In the genomic region with DNA sequence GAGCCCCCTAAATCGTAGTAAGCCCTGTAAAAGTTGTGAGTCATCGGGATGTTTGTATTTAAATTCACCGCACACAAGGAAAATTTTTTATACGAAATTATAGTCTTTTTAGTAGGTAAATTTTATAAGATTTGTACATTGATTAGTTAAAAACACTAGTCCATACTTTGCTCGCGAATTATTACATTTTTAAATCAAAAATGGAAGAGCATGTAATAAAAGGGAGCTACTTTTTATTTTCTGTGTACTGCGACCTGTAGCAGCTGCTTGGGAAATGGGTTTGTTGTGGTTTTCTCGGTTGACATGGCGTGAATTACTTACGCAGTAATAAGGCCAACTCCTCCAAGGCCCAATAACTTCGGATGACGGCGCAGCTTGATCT, we compare ENCODE assay signal across 5 fruit fly cellular contexts.
TF ChIP-seq lines count a peak whose summit lies in the region.

No protein-coding gene starts in this region.

- no peak for TF ChIP-seq CTCF in whole organism, embryonic (GFP tag; optimal IDR thresholded peaks at IDR 0.05; lab: Kevin White, UChicago)

TF ChIP-seq in whole organism, adult, 20 proteins besides CTCF, POLR2A, EP300 and RAD21:
- peak; percentile 11 for TF ChIP-seq tj (GFP tag; optimal IDR thresholded peaks at IDR 0.05; lab: Kevin White, UChicago)
- peak; percentile 30 for TF ChIP-seq CG14711 (tag; optimal IDR thresholded peaks at IDR 0.05; lab: Kevin White, UChicago)
- TF ChIP-seq cic (GFP tag; optimal IDR thresholded peaks at IDR 0.05; lab: Kevin White, UChicago): no peak
- peak; percentile 83 for TF ChIP-seq kay (GFP tag; lab: Kevin White, UChicago; ENCODE audit: borderline replicate concordance)

TF ChIP-seq in whole organism, embryonic, 481 proteins besides CTCF, POLR2A, EP300 and RAD21 (continues in another document):
- TF ChIP-seq CG7928 (GFP tag; optimal IDR thresholded peaks at IDR 0.05; lab: Kevin White, UChicago) (no peak), dpn (GFP tag; optimal IDR thresholded peaks at IDR 0.05; lab: Kevin White, UChicago) (peak in 1 of 2 experiments; percentile 31), CG12942 (GFP tag; optimal IDR thresholded peaks at IDR 0.05; lab: Kevin White, UChicago) (peak; percentile 19), CG14014 (GFP tag; IDR thresholded peaks at IDR 0.05; lab: Robert Waterston, UW) (peak; percentile 37; the same call in 1 of the 2 replicates), ken (GFP tag; IDR thresholded peaks at IDR 0.05; lab: Robert Waterston, UW) (no peak), CG7372 (GFP tag; IDR thresholded peaks at IDR 0.05; lab: Robert Waterston, UW) (peak; percentile 57; the same call in 1 of the 2 replicates), tgo (GFP tag; IDR thresholded peaks at IDR 0.05; lab: Robert Waterston, UW) (peak; percentile 53; the same call in 2 of the 3 replicates), NC2β (GFP tag; optimal IDR thresholded peaks at IDR 0.05; lab: Kevin White, UChicago) (peak; percentile 24), CG7839 (tag; optimal IDR thresholded peaks at IDR 0.05; lab: Kevin White, UChicago) (peak; percentile 33), Vsx1 (GFP tag; optimal IDR thresholded peaks at IDR 0.05; lab: Kevin White, UChicago) (no peak), Fer3 (tag; optimal IDR thresholded peaks at IDR 0.05; lab: Kevin White, UChicago) (no peak), Hmr (GFP tag; optimal IDR thresholded peaks at IDR 0.05; lab: Kevin White, UChicago) (peak; percentile 16), en (GFP tag; optimal IDR thresholded peaks at IDR 0.05; lab: Kevin White, UChicago) (no peak), CG9609 (GFP tag; optimal IDR thresholded peaks at IDR 0.05; lab: Kevin White, UChicago) (peak; percentile 6), CG4707 (GFP tag; optimal IDR thresholded peaks at IDR 0.05; lab: Kevin White, UChicago) (no peak), ssp (GFP tag; IDR thresholded peaks at IDR 0.05; lab: Robert Waterston, UW) (peak; percentile 30; the same call in 1 of the 2 replicates), NC2α (GFP tag; optimal IDR thresholded peaks at IDR 0.05; lab: Kevin White, UChicago) (no peak), CG12219 (GFP tag; optimal IDR thresholded peaks at IDR 0.05; lab: Kevin White, UChicago) (peak; percentile 10), CG6813 (GFP tag; optimal IDR thresholded peaks at IDR 0.05; lab: Kevin White, UChicago) (no peak), pum (GFP tag; optimal IDR thresholded peaks at IDR 0.05; lab: Kevin White, UChicago) (peak; percentile 21)

TF ChIP-seq in whole organism, prepupa, 60 proteins besides CTCF, POLR2A, EP300 and RAD21 (continues in another document):
- TF ChIP-seq esn (GFP tag; optimal IDR thresholded peaks at IDR 0.05; lab: Kevin White, UChicago): peak; percentile 54
- peak in 1 of 2 experiments; percentile 28 for TF ChIP-seq salr (GFP tag; optimal IDR thresholded peaks at IDR 0.05; lab: Kevin White, UChicago)
- TF ChIP-seq Sox15 (GFP tag; optimal IDR thresholded peaks at IDR 0.05; lab: Kevin White, UChicago): no peak
- TF ChIP-seq Sox14 (GFP tag; optimal IDR thresholded peaks at IDR 0.05; lab: Kevin White, UChicago): peak; percentile 51
- TF ChIP-seq Ets96B (tag; optimal IDR thresholded peaks at IDR 0.05; lab: Kevin White, UChicago): peak; percentile 58
- TF ChIP-seq fd85E (GFP tag; optimal IDR thresholded peaks at IDR 0.05; lab: Kevin White, UChicago): no peak
- peak; percentile 23 for TF ChIP-seq topi (GFP tag; optimal IDR thresholded peaks at IDR 0.05; lab: Kevin White, UChicago)
- TF ChIP-seq Sox102F (GFP tag; optimal IDR thresholded peaks at IDR 0.05; lab: Kevin White, UChicago): peak; percentile 5
- TF ChIP-seq Met (GFP tag; optimal IDR thresholded peaks at IDR 0.05; lab: Kevin White, UChicago): no peak
- TF ChIP-seq svp (GFP tag; lab: Kevin White, UChicago): no peak
- peak; percentile 55 for TF ChIP-seq CG8632 (GFP tag; optimal IDR thresholded peaks at IDR 0.05; lab: Kevin White, UChicago)
- peak; percentile 39 for TF ChIP-seq Smox (GFP tag; optimal IDR thresholded peaks at IDR 0.05; lab: Kevin White, UChicago)
- peak; percentile 29 for TF ChIP-seq cyc (GFP tag; optimal IDR thresholded peaks at IDR 0.05; lab: Kevin White, UChicago)
- peak; percentile 83 for TF ChIP-seq Eip78C (GFP tag; lab: Kevin White, UChicago)
- TF ChIP-seq CG3032 (tag; optimal IDR thresholded peaks at IDR 0.05; lab: Kevin White, UChicago): peak; percentile 7
- no peak for TF ChIP-seq CG11294 (GFP tag; IDR thresholded peaks at IDR 0.05; lab: Robert Waterston, UW)
- TF ChIP-seq acj6 (GFP tag; optimal IDR thresholded peaks at IDR 0.05; lab: Kevin White, UChicago): peak; percentile 73
- no peak for TF ChIP-seq CG7368 (GFP tag; optimal IDR thresholded peaks at IDR 0.05; lab: Kevin White, UChicago)
- TF ChIP-seq CG3919 (GFP tag; optimal IDR thresholded peaks at IDR 0.05; lab: Kevin White, UChicago): peak; percentile 43
- TF ChIP-seq CG16779 (tag; optimal IDR thresholded peaks at IDR 0.05; lab: Kevin White, UChicago): no peak
- peak; percentile 77 for TF ChIP-seq CG8119 (GFP tag; IDR thresholded peaks at IDR 0.05; lab: Robert Waterston, UW)
- no peak for TF ChIP-seq Ets21C (GFP tag; optimal IDR thresholded peaks at IDR 0.05; lab: Kevin White, UChicago)

TF ChIP-seq in whole organism, pupa, 21 proteins besides CTCF, POLR2A, EP300 and RAD21:
- peak; percentile 61; the same call in 1 of the 3 replicates for TF ChIP-seq fd96Ca (GFP tag; IDR thresholded peaks at IDR 0.05; lab: Robert Waterston, UW)
- TF ChIP-seq CG12605 (GFP tag; IDR thresholded peaks at IDR 0.05; lab: Robert Waterston, UW): peak; percentile 54
- no peak for TF ChIP-seq CG13204 (GFP tag; optimal IDR thresholded peaks at IDR 0.05; lab: Kevin White, UChicago)
- TF ChIP-seq D1 (tag; optimal IDR thresholded peaks at IDR 0.05; lab: Kevin White, UChicago): no peak
- no peak for TF ChIP-seq CG10348 (GFP tag; IDR thresholded peaks at IDR 0.05; lab: Robert Waterston, UW)
- no peak for TF ChIP-seq EcR (GFP tag; optimal IDR thresholded peaks at IDR 0.05; lab: Kevin White, UChicago)
- TF ChIP-seq CG9948 (tag; optimal IDR thresholded peaks at IDR 0.05; lab: Kevin White, UChicago): peak; percentile 37
- peak; percentile 46 for TF ChIP-seq CG17806 (tag; optimal IDR thresholded peaks at IDR 0.05; lab: Kevin White, UChicago)
- no peak for TF ChIP-seq rn (GFP tag; IDR thresholded peaks at IDR 0.05; lab: Robert Waterston, UW)
- TF ChIP-seq CG15710 (tag; optimal IDR thresholded peaks at IDR 0.05; lab: Kevin White, UChicago): peak; percentile 48
- TF ChIP-seq Pif1A (GFP tag; optimal IDR thresholded peaks at IDR 0.05; lab: Kevin White, UChicago): peak; percentile 57
- TF ChIP-seq Pif1B (GFP tag; optimal IDR thresholded peaks at IDR 0.05; lab: Kevin White, UChicago): peak; percentile 17
- peak; percentile 19 for TF ChIP-seq CG34367 (tag; optimal IDR thresholded peaks at IDR 0.05; lab: Kevin White, UChicago)
- TF ChIP-seq CG4496 (GFP tag; IDR thresholded peaks at IDR 0.05; lab: Robert Waterston, UW): peak; percentile 74
- TF ChIP-seq CG8159 (tag; optimal IDR thresholded peaks at IDR 0.05; lab: Kevin White, UChicago): peak; percentile 14
- peak; percentile 10 for TF ChIP-seq CG14655 (GFP tag; optimal IDR thresholded peaks at IDR 0.05; lab: Kevin White, UChicago)
- TF ChIP-seq gl (tag; optimal IDR thresholded peaks at IDR 0.05; lab: Kevin White, UChicago): no peak
- peak; percentile 30 for TF ChIP-seq CG8301 (tag; optimal IDR thresholded peaks at IDR 0.05; lab: Kevin White, UChicago)
- peak; percentile 39 for TF ChIP-seq Ets98B (GFP tag; IDR thresholded peaks at IDR 0.05; lab: Robert Waterston, UW)
- TF ChIP-seq CG32121 (GFP tag; IDR thresholded peaks at IDR 0.05; lab: Robert Waterston, UW): 0 out of 2 replicates have a peak, but pooled peaks have one; percentile 10
- TF ChIP-seq Snoo (tag; optimal IDR thresholded peaks at IDR 0.05; lab: Kevin White, UChicago): no peak

TF ChIP-seq in whole organism, wandering third instar larva, 38 proteins besides CTCF, POLR2A, EP300 and RAD21:
- TF ChIP-seq Vsx2 (GFP tag; optimal IDR thresholded peaks at IDR 0.05; lab: Kevin White, UChicago; ENCODE audit: partially characterized antibody) (no peak), dl (GFP tag; optimal IDR thresholded peaks at IDR 0.05; lab: Kevin White, UChicago; ENCODE audit: insufficient read depth in 1 of 2, partially characterized antibody in 2 of 2) (no peak), usp (GFP tag; optimal IDR thresholded peaks at IDR 0.05; lab: Kevin White, UChicago) (no peak), rgr (GFP tag; optimal IDR thresholded peaks at IDR 0.05; lab: Kevin White, UChicago) (peak; percentile 13), N (GFP tag; optimal IDR thresholded peaks at IDR 0.05; lab: Kevin White, UChicago) (no peak), fru (GFP tag; optimal IDR thresholded peaks at IDR 0.05; lab: Kevin White, UChicago) (peak; percentile 33), CG32264 (GFP tag; optimal IDR thresholded peaks at IDR 0.05; lab: Kevin White, UChicago) (no peak), br (GFP tag; optimal IDR thresholded peaks at IDR 0.05; lab: Kevin White, UChicago) (no peak), ey (GFP tag; optimal IDR thresholded peaks at IDR 0.05; lab: Kevin White, UChicago) (peak; percentile 15), Jra (GFP tag; optimal IDR thresholded peaks at IDR 0.05; lab: Kevin White, UChicago) (peak; percentile 3), foxo (GFP tag; optimal IDR thresholded peaks at IDR 0.05; lab: Kevin White, UChicago) (peak in 1 of 2 experiments; percentile 21), Dif (GFP tag; optimal IDR thresholded peaks at IDR 0.05; lab: Kevin White, UChicago; ENCODE audit: partially characterized antibody) (no peak), Hnf4 (GFP tag; optimal IDR thresholded peaks at IDR 0.05; lab: Kevin White, UChicago) (peak; percentile 8), h (GFP tag; optimal IDR thresholded peaks at IDR 0.05; lab: Kevin White, UChicago) (peak; percentile 9), jim (GFP tag; optimal IDR thresholded peaks at IDR 0.05; lab: Kevin White, UChicago) (no peak), GATAd (GFP tag; optimal IDR thresholded peaks at IDR 0.05; lab: Kevin White, UChicago) (no peak)
TF ChIP-seq in whole organism, wandering third instar larva: peak in this region for 7.
